Worm (Caenorhabditis elegans) whole organism, L1 larva: ENCODE results near the gene mlt-10.

Source experiments
- aly-2 ChIP-seq: fragments of 150-350 bp; optimal IDR thresholded peaks from 2 replicates; lab custom pipeline; 2014; ENCODE audit warnings: missing biosample characterization, missing genetic modification characterization
- ama-1 ChIP-seq: fragments of 150-350 bp; optimal IDR thresholded peaks from 2 replicates; lab custom pipeline; 2014
- blmp-1 ChIP-seq: fragments of 150-350 bp; optimal IDR thresholded peaks from 2 replicates; lab custom pipeline; 2014; ENCODE audit warnings: missing biosample characterization, missing genetic modification characterization
- ceh-8 ChIP-seq: fragments of 200-800 bp; sonication (Bioruptor generic); optimal IDR thresholded peaks from 2 replicates; lab custom pipeline; 2018; ENCODE audit warnings: mild to moderate bottlenecking, missing genetic modification characterization, moderate library complexity, missing compliant biosample characterization
- ceh-90 ChIP-seq: sonication (generic microtip); optimal IDR thresholded peaks from 2 replicates; lab custom pipeline; 2016; ENCODE audit warnings: missing genetic modification characterization, missing compliant biosample characterization
- ces-1 ChIP-seq: fragments of 150-350 bp; optimal IDR thresholded peaks from 2 replicates; lab custom pipeline; 2014; ENCODE audit warnings: missing biosample characterization, missing genetic modification reagents, missing genetic modification characterization
- dpl-1 ChIP-seq, 3 experiments: fragments of 150-350 bp in 2 of 3; sonication (generic microtip) in 1 of 3; optimal IDR thresholded peaks; 2 replicates each; lab custom pipeline; 2014 to 2017; ENCODE audit warnings: missing biosample characterization in 3 of 3, missing genetic modification characterization in 3 of 3, missing genetic modification reagents in 3 of 3
- dsc-1 ChIP-seq: sonication (generic microtip); optimal IDR thresholded peaks from 2 replicates; lab custom pipeline; 2016; ENCODE audit warnings: mild to moderate bottlenecking, missing genetic modification characterization, missing compliant biosample characterization
- efl-1 ChIP-seq, 4 experiments: fragments of 150-350 bp; optimal IDR thresholded peaks in 3 of 4; peaks in 1 of 4; 1 replicate in 1 of 4; 2 replicates in 3 of 4; lab custom pipeline; 2014; ENCODE audit warnings: missing biosample characterization in 2 of 4, missing genetic modification characterization in 2 of 4, missing genetic modification reagents in 2 of 4
- efl-3 ChIP-seq: fragments of 200-800 bp; sonication (Bioruptor generic); optimal IDR thresholded peaks from 2 replicates; lab custom pipeline; 2018; ENCODE audit warnings: mild to moderate bottlenecking, missing genetic modification characterization, missing compliant biosample characterization
- egl-27 ChIP-seq, 2 experiments: fragments of 150-350 bp in 1 of 2; sonication (generic microtip); optimal IDR thresholded peaks; 3 replicates each; lab custom pipeline; 2017 to 2018; ENCODE audit warnings: missing biosample characterization in 2 of 2, missing genetic modification characterization in 2 of 2, missing genetic modification reagents in 2 of 2
- elt-2 ChIP-seq: sonication (generic microtip); optimal IDR thresholded peaks from 2 replicates; lab custom pipeline; 2016; ENCODE audit warnings: missing genetic modification characterization, mild to moderate bottlenecking, inconsistent platforms, missing compliant biosample characterization, missing genetic modification reagents
- ets-5 ChIP-seq: fragments of 200-800 bp; sonication (Bioruptor generic); IDR thresholded peaks from 2 replicates; pipeline ENCODE4 v1.3.6; 2022; ENCODE audit warnings: missing genetic modification characterization, missing compliant biosample characterization
- grh-1 ChIP-seq: fragments of 200-800 bp; sonication (Bioruptor generic); IDR thresholded peaks from 2 replicates; pipeline ENCODE4 v1.3.6; 2022; ENCODE audit warnings: missing genetic modification reagents, missing genetic modification characterization, missing compliant biosample characterization
- hlh-17 ChIP-seq: fragments of 200-800 bp; sonication (Bioruptor generic); optimal IDR thresholded peaks from 2 replicates; lab custom pipeline; 2018; ENCODE audit warnings: missing genetic modification characterization, mild to moderate bottlenecking, missing compliant biosample characterization, moderate library complexity, borderline replicate concordance
- hlh-4 ChIP-seq: sonication (generic microtip); optimal IDR thresholded peaks from 2 replicates; lab custom pipeline; 2016; ENCODE audit warnings: mild to moderate bottlenecking, missing genetic modification characterization, missing compliant biosample characterization
- irx-1 ChIP-seq: sonication (generic microtip); optimal IDR thresholded peaks from 2 replicates; lab custom pipeline; 2016; ENCODE audit warnings: missing genetic modification characterization, missing compliant biosample characterization
- isw-1 ChIP-seq: fragments of 200-800 bp; sonication (Bioruptor generic); IDR thresholded peaks from 2 replicates; pipeline ENCODE4 v1.3.6; 2022; ENCODE audit warnings: missing genetic modification characterization, missing compliant biosample characterization
- jun-1 ChIP-seq: fragments of 150-350 bp; optimal IDR thresholded peaks from 2 replicates; lab custom pipeline; 2014; ENCODE audit warnings: missing biosample characterization, missing genetic modification reagents, missing genetic modification characterization
- lin-15B ChIP-seq: fragments of 150-350 bp; sonication (generic microtip); optimal IDR thresholded peaks from 3 replicates; lab custom pipeline; 2014; ENCODE audit warnings: missing biosample characterization, missing genetic modification characterization
- lin-35 ChIP-seq, 2 experiments: fragments of 150-350 bp; optimal IDR thresholded peaks; 2 replicates each; lab custom pipeline; 2014; ENCODE audit warnings: missing biosample characterization in 2 of 2, missing genetic modification characterization in 2 of 2, missing genetic modification reagents in 2 of 2
- lir-3 ChIP-seq: sonication (generic microtip); optimal IDR thresholded peaks from 2 replicates; lab custom pipeline; 2016; ENCODE audit warnings: mild to moderate bottlenecking, missing genetic modification characterization, moderate library complexity, missing compliant biosample characterization; ENCODE audit not compliant: poor library complexity
- mab-9 ChIP-seq: fragments of 200-800 bp; sonication (Bioruptor generic); IDR thresholded peaks from 2 replicates; pipeline ENCODE4 v1.3.6; 2022; ENCODE audit warnings: missing genetic modification reagents, missing genetic modification characterization, missing compliant biosample characterization
- mdl-1 ChIP-seq, 2 experiments: fragments of 150-350 bp; optimal IDR thresholded peaks; 2 replicates each; lab custom pipeline; 2014 to 2017; ENCODE audit warnings: missing biosample characterization in 2 of 2, missing genetic modification characterization in 2 of 2, inconsistent platforms in 1 of 2
- mef-2 ChIP-seq: fragments of 150-350 bp; optimal IDR thresholded peaks from 2 replicates; lab custom pipeline; 2014; ENCODE audit warnings: missing biosample characterization, missing genetic modification characterization
- mep-1 ChIP-seq: fragments of 150-350 bp; optimal IDR thresholded peaks from 2 replicates; lab custom pipeline; 2014; ENCODE audit warnings: missing biosample characterization, missing genetic modification characterization
- nhr-11 ChIP-seq: fragments of 150-350 bp; optimal IDR thresholded peaks from 2 replicates; lab custom pipeline; 2014; ENCODE audit warnings: missing biosample characterization, missing genetic modification characterization
- nhr-237 ChIP-seq: fragments of 150-350 bp; optimal IDR thresholded peaks from 2 replicates; lab custom pipeline; 2014; ENCODE audit warnings: missing biosample characterization, missing genetic modification characterization
- nhr-28 ChIP-seq: fragments of 150-350 bp; optimal IDR thresholded peaks from 2 replicates; lab custom pipeline; 2014; ENCODE audit warnings: missing biosample characterization, missing genetic modification characterization
- nhr-47 ChIP-seq: sonication (generic microtip); optimal IDR thresholded peaks from 2 replicates; lab custom pipeline; 2016; ENCODE audit warnings: mild to moderate bottlenecking, missing genetic modification characterization, moderate library complexity, missing compliant biosample characterization
- nhr-76 ChIP-seq: sonication (generic microtip); optimal IDR thresholded peaks from 2 replicates; lab custom pipeline; 2017; ENCODE audit warnings: missing biosample characterization, missing genetic modification characterization
- nhr-84 ChIP-seq: sonication (generic microtip); optimal IDR thresholded peaks from 2 replicates; lab custom pipeline; 2017; ENCODE audit warnings: missing biosample characterization, missing genetic modification characterization
- nhr-85 ChIP-seq: sonication (generic microtip); peaks from one replicate; lab custom pipeline; 2016; ENCODE audit warnings: missing genetic modification characterization, inconsistent platforms, missing compliant biosample characterization
- nhr-90 ChIP-seq: sonication (generic microtip); optimal IDR thresholded peaks from 2 replicates; lab custom pipeline; 2016; ENCODE audit warnings: mild to moderate bottlenecking, missing genetic modification characterization, missing compliant biosample characterization; ENCODE audit not compliant: poor library complexity
- pax-3 ChIP-seq: fragments of 200-800 bp; sonication (Bioruptor generic); optimal IDR thresholded peaks from 2 replicates; lab custom pipeline; 2018; ENCODE audit warnings: mild to moderate bottlenecking, missing genetic modification characterization, moderate library complexity, missing compliant biosample characterization
- rnt-1 ChIP-seq: sonication (generic microtip); optimal IDR thresholded peaks from 2 replicates; lab custom pipeline; 2016; ENCODE audit warnings: mild to moderate bottlenecking, missing genetic modification characterization, moderate library complexity, missing compliant biosample characterization
- skn-1 ChIP-seq: fragments of 150-350 bp; optimal IDR thresholded peaks from 2 replicates; lab custom pipeline; 2014; ENCODE audit warnings: missing biosample characterization, missing genetic modification characterization
- snpc-4 ChIP-seq: fragments of 150-350 bp; optimal IDR thresholded peaks from 2 replicates; lab custom pipeline; 2014; ENCODE audit warnings: missing biosample characterization, missing genetic modification characterization
- snu-23 ChIP-seq: sonication (generic microtip); optimal IDR thresholded peaks from 2 replicates; lab custom pipeline; 2016; ENCODE audit warnings: missing genetic modification characterization, missing compliant biosample characterization
- swsn-7 ChIP-seq: sonication (generic microtip); optimal IDR thresholded peaks from 2 replicates; lab custom pipeline; 2016; ENCODE audit warnings: missing genetic modification characterization, missing compliant biosample characterization
- tlp-1 ChIP-seq: fragments of 150-350 bp; optimal IDR thresholded peaks from 2 replicates; lab custom pipeline; 2014; ENCODE audit warnings: missing biosample characterization, missing genetic modification characterization
- unc-130 ChIP-seq: fragments of 150-350 bp; optimal IDR thresholded peaks from 2 replicates; lab custom pipeline; 2017; ENCODE audit warnings: missing biosample characterization, missing genetic modification characterization, inconsistent platforms
- unc-30 ChIP-seq: sonication (generic microtip); optimal IDR thresholded peaks from 2 replicates; lab custom pipeline; 2017; ENCODE audit warnings: missing biosample characterization, missing genetic modification characterization
- unc-86 ChIP-seq: sonication (generic microtip); optimal IDR thresholded peaks from 2 replicates; lab custom pipeline; 2016; ENCODE audit warnings: missing genetic modification characterization, missing compliant biosample characterization
- unc-98 ChIP-seq: fragments of 200-800 bp; sonication (Bioruptor generic); IDR thresholded peaks from 2 replicates; pipeline ENCODE4 v1.3.6; 2022; ENCODE audit warnings: missing genetic modification characterization, missing compliant biosample characterization
- xbp-1 ChIP-seq: sonication (generic microtip); optimal IDR thresholded peaks from 2 replicates; lab custom pipeline; 2016; ENCODE audit warnings: missing genetic modification characterization, missing compliant biosample characterization
- zag-1 ChIP-seq: fragments of 150-350 bp; optimal IDR thresholded peaks from 2 replicates; lab custom pipeline; 2014; ENCODE audit warnings: missing biosample characterization, missing genetic modification characterization
- ztf-11 ChIP-seq, 2 experiments: sonication (generic microtip); optimal IDR thresholded peaks; 2 replicates each; lab custom pipeline; 2016 to 2017; ENCODE audit warnings: missing genetic modification characterization in 2 of 2, missing biosample characterization in 1 of 2, missing compliant biosample characterization in 1 of 2

Gene mlt-10

ce11 chrII:546405-546804 is at the start of gene mlt-10:
Gene mlt-10 (plus strand): TSS chrII:546705.
- TF ChIP-seq zag-1 (tag; lab: Kevin White, UChicago) = no peak
- no peak for TF ChIP-seq mdl-1 (tag; optimal IDR thresholded peaks at IDR 0.05; lab: Kevin White, UChicago)
- TF ChIP-seq unc-86 = no peak
- TF ChIP-seq pax-3 (tag; lab: Kevin White, UChicago) = no peak
- no peak for TF ChIP-seq efl-1 (optimal IDR thresholded peaks at IDR 0.05; lab: Kevin White, UChicago)
- TF ChIP-seq efl-1 (GFP tag; optimal IDR thresholded peaks at IDR 0.05 in 1 of 2; lab: Kevin White, UChicago) = no peak
- no peak for TF ChIP-seq blmp-1 (tag; lab: Kevin White, UChicago)
- TF ChIP-seq jun-1 (tag; lab: Kevin White, UChicago) = no peak
- no peak for TF ChIP-seq dpl-1 (GFP tag; optimal IDR thresholded peaks at IDR 0.05; lab: Kevin White, UChicago)
- TF ChIP-seq nhr-90 (tag; lab: Kevin White, UChicago) = no peak
- TF ChIP-seq lin-35 (GFP tag; optimal IDR thresholded peaks at IDR 0.05; lab: Kevin White, UChicago) = no peak
- TF ChIP-seq hlh-17 (GFP tag; lab: Kevin White, UChicago) = no peak
- no peak for TF ChIP-seq swsn-7 (tag; lab: Kevin White, UChicago)
- TF ChIP-seq isw-1 = no peak
- no peak for TF ChIP-seq ceh-90 (tag; lab: Kevin White, UChicago)
- no peak for TF ChIP-seq unc-30
- no peak for TF ChIP-seq nhr-76 (tag; lab: Kevin White, UChicago)
- TF ChIP-seq rnt-1 (tag; lab: Kevin White, UChicago) = no peak
- no peak for TF ChIP-seq snpc-4 (tag; lab: Kevin White, UChicago)
- TF ChIP-seq xbp-1 (tag; lab: Kevin White, UChicago) = no peak
- TF ChIP-seq unc-98 (GFP tag; lab: Robert Waterston, UW) = no peak

- TF ChIP-seq egl-27 (tag; optimal IDR thresholded peaks at IDR 0.05; lab: Kevin White, UChicago) (no peak), nhr-237 (tag; lab: Kevin White, UChicago) (no peak)
Observed at ce11 chrII:502638-503037, 43.9 kb upstream of the mlt-10 start.

DNA sequence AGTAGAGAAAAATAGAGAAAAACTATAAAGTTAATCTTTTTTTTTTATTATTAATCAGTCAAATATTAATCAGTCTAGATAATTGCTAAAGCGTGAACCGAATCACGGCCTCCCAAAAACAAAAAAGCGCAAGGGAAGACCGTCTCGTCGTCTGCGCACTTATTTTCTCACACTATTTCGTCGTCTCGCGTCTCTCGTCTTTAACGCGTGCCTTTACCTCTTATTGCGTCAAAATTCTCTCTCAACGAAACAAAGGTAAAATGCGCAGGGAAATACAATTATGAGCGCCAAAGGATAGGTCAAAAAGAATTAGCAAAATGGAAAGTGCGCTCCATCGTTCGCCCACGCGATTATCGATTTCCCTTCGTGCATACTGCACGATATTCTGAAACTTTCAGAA is 40.4 kb upstream of the mlt-10 start:
- no peak for TF ChIP-seq mef-2 (tag; lab: Kevin White, UChicago)
- TF ChIP-seq elt-2 (tag; lab: Kevin White, UChicago) = peak; percentile 57
- TF ChIP-seq ces-1 = no peak
- no peak for TF ChIP-seq unc-130 (tag; lab: Kevin White, UChicago)
- peak; percentile 9 for TF ChIP-seq blmp-1 (tag; lab: Kevin White, UChicago)
- peak; percentile 46 for TF ChIP-seq ceh-8 (GFP tag; lab: Kevin White, UChicago)
- no peak for TF ChIP-seq nhr-237 (tag; lab: Kevin White, UChicago)
- no peak for TF ChIP-seq nhr-84 (tag; lab: Kevin White, UChicago)
- peak; percentile 55 to 72 (median 66) for TF ChIP-seq dpl-1 (GFP tag; optimal IDR thresholded peaks at IDR 0.05; lab: Kevin White, UChicago)
- peak in 1 of 2 experiments; percentile 36 for TF ChIP-seq ztf-11 (tag; optimal IDR thresholded peaks at IDR 0.05; lab: Kevin White, UChicago)
- TF ChIP-seq nhr-47 (tag; lab: Kevin White, UChicago) = peak; percentile 88
- peak; percentile 73 for TF ChIP-seq grh-1 (GFP tag; lab: Robert Waterston, UW)
- no peak for TF ChIP-seq hlh-4 (tag; lab: Kevin White, UChicago)
- TF ChIP-seq ama-1 (lab: Kevin White, UChicago) = no peak
- peak; percentile 90 for TF ChIP-seq nhr-85 (tag; lab: Kevin White, UChicago)
- TF ChIP-seq ceh-90 (tag; lab: Kevin White, UChicago) = peak; percentile 27
- TF ChIP-seq dsc-1 (tag; lab: Kevin White, UChicago) = peak; percentile 73
- TF ChIP-seq efl-3 (GFP tag; lab: Kevin White, UChicago) = no peak
- peak; percentile 65 for TF ChIP-seq lir-3
- peak; percentile 55; the same call in 1 of the 2 replicates for TF ChIP-seq mab-9
- no peak for TF ChIP-seq lin-15B (tag; lab: Kevin White, UChicago)
- no peak for TF ChIP-seq tlp-1
- no peak for TF ChIP-seq ets-5
- peak; percentile 44 for TF ChIP-seq nhr-11
- peak; percentile 79 for TF ChIP-seq snu-23 (GFP tag; lab: Kevin White, UChicago)
- peak; percentile 5 for TF ChIP-seq skn-1 (tag; lab: Kevin White, UChicago)
- peak; percentile 54 for TF ChIP-seq pax-3 (tag; lab: Kevin White, UChicago)
- TF ChIP-seq hlh-17 (GFP tag; lab: Kevin White, UChicago) = no peak
- no peak for TF ChIP-seq zag-1 (tag; lab: Kevin White, UChicago)
- TF ChIP-seq nhr-28 (tag; lab: Kevin White, UChicago) = no peak
- TF ChIP-seq egl-27 (tag; optimal IDR thresholded peaks at IDR 0.05; lab: Kevin White, UChicago) = no peak
- TF ChIP-seq aly-2 (tag; lab: Kevin White, UChicago) = no peak
- TF ChIP-seq mep-1 (tag; lab: Kevin White, UChicago) = no peak
- peak; percentile 53 for TF ChIP-seq irx-1 (tag; lab: Kevin White, UChicago)
- TF ChIP-seq lin-35 (GFP tag; optimal IDR thresholded peaks at IDR 0.05; lab: Kevin White, UChicago) = peak; percentile 64 to 84
